Fruit fly (Drosophila melanogaster) Kc167 (cell line): Measurements from ENCODE around the gene CG9801.

Experiments used
- Myc ChIP-seq: fragments of >200 bp; optimal IDR thresholded peaks from 2 replicates; lab custom pipeline; 2017; ENCODE audit warnings: missing external identifiers
- h ChIP-seq: fragments of >200 bp; optimal IDR thresholded peaks from 3 replicates; lab custom pipeline; 2018; ENCODE audit warnings: missing external identifiers
- psq ChIP-seq: fragments of >200 bp; optimal IDR thresholded peaks from 2 replicates; lab custom pipeline; 2017; ENCODE audit warnings: missing external identifiers
- ttk ChIP-seq: sonication (Bioruptor generic); optimal IDR thresholded peaks from 2 replicates; lab custom pipeline; 2017; ENCODE audit warnings: missing external identifiers

DNA sequence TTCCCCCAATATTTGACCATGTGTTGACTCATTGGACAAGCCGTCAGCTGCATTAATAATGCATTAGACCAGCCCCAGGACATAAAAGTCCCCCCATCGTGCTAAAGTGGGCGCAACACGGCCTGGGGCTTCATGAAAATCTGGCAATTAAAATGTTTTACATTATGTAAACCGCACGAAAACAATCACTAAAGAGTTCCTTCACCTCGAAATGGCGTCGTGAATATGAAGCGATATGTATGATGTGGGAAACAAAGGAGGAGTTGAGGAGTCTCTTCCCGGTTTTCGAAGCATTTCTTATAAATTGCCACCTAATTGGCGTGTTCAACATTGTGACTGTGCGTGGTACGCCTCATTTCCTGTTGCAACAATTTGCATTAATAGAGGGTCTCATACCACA is 4.8 kb downstream of the CG9801 start:
- TF ChIP-seq h (lab: Kevin White, UChicago) (no peak), ttk (lab: Kevin White, UChicago) (no peak), Myc (lab: Kevin White, UChicago) (no peak), psq (lab: Kevin White, UChicago) (no peak)
